Worm (Caenorhabditis elegans) whole organism, L3 larva: ENCODE results near the gene add-2.
A peak's percentile ranks its signal among the peaks of the same experiment; 100 is the strongest.

Experiments
- aly-2 ChIP-seq: fragments of 150-350 bp; optimal IDR thresholded peaks from 2 replicates; lab custom pipeline; 2014; ENCODE audit warnings: missing biosample characterization, missing genetic modification characterization
- ama-1 ChIP-seq: fragments of 150-350 bp; optimal IDR thresholded peaks from 2 replicates; lab custom pipeline; 2018
- ceh-16 ChIP-seq: sonication (generic microtip); optimal IDR thresholded peaks from 2 replicates; lab custom pipeline; 2017; ENCODE audit warnings: missing biosample characterization, missing genetic modification characterization
- ceh-28 ChIP-seq: fragments of 150-350 bp; optimal IDR thresholded peaks from 2 replicates; lab custom pipeline; 2014; ENCODE audit warnings: missing biosample characterization, missing genetic modification reagents, missing genetic modification characterization
- ceh-9 ChIP-seq: sonication (generic microtip); optimal IDR thresholded peaks from 2 replicates; lab custom pipeline; 2018; ENCODE audit warnings: missing biosample characterization, missing genetic modification characterization
- daf-12 ChIP-seq: fragments of 150-350 bp; optimal IDR thresholded peaks from 2 replicates; lab custom pipeline; 2014; ENCODE audit warnings: missing biosample characterization, missing genetic modification reagents, missing genetic modification characterization
- egl-27 ChIP-seq: sonication (generic microtip); optimal IDR thresholded peaks from 4 replicates; lab custom pipeline; 2017; ENCODE audit warnings: missing biosample characterization, missing genetic modification reagents, missing genetic modification characterization
- egl-5 ChIP-seq: fragments of 150-350 bp; optimal IDR thresholded peaks from 2 replicates; lab custom pipeline; 2017; ENCODE audit warnings: missing biosample characterization, missing genetic modification reagents, missing genetic modification characterization, inconsistent platforms
- elt-1 ChIP-seq: fragments of 150-350 bp; optimal IDR thresholded peaks from 2 replicates; lab custom pipeline; 2014; ENCODE audit warnings: missing biosample characterization, missing genetic modification characterization
- elt-2 ChIP-seq: sonication (generic microtip); optimal IDR thresholded peaks from 2 replicates; lab custom pipeline; 2016; ENCODE audit warnings: missing genetic modification reagents, mild to moderate bottlenecking, missing genetic modification characterization, missing compliant biosample characterization
- eor-1 ChIP-seq, 2 experiments: fragments of 150-350 bp; optimal IDR thresholded peaks; 2 replicates each; lab custom pipeline; 2014 to 2018; ENCODE audit warnings: missing biosample characterization in 2 of 2, missing genetic modification characterization in 2 of 2
- fkh-10 ChIP-seq: sonication (generic microtip); optimal IDR thresholded peaks from 2 replicates; lab custom pipeline; 2017; ENCODE audit warnings: missing biosample characterization, missing genetic modification reagents, missing genetic modification characterization
- fkh-2 ChIP-seq: fragments of 150-350 bp; optimal IDR thresholded peaks from 2 replicates; lab custom pipeline; 2014; ENCODE audit warnings: missing biosample characterization, missing genetic modification reagents, missing genetic modification characterization
- hmg-11 ChIP-seq: sonication (generic microtip); optimal IDR thresholded peaks from 2 replicates; lab custom pipeline; 2016; ENCODE audit warnings: missing genetic modification characterization, missing compliant biosample characterization
- jun-1 ChIP-seq: fragments of 150-350 bp; optimal IDR thresholded peaks from 2 replicates; lab custom pipeline; 2014; ENCODE audit warnings: missing biosample characterization, missing genetic modification reagents, missing genetic modification characterization
- lin-15B ChIP-seq: fragments of 150-350 bp; optimal IDR thresholded peaks from 2 replicates; lab custom pipeline; 2014; ENCODE audit warnings: missing biosample characterization, missing genetic modification characterization
- lin-39 ChIP-seq: fragments of 150-350 bp; optimal IDR thresholded peaks from 2 replicates; lab custom pipeline; 2018; ENCODE audit warnings: missing biosample characterization, missing genetic modification reagents, missing genetic modification characterization
- lsy-12 ChIP-seq: sonication (generic microtip); optimal IDR thresholded peaks from 2 replicates; lab custom pipeline; 2016; ENCODE audit warnings: mild to moderate bottlenecking, missing genetic modification characterization, missing compliant biosample characterization
- mdl-1 ChIP-seq: fragments of 150-350 bp; optimal IDR thresholded peaks from 2 replicates; lab custom pipeline; 2014; ENCODE audit warnings: missing biosample characterization, missing genetic modification characterization
- mml-1 ChIP-seq: fragments of 150-350 bp; sonication (generic microtip); optimal IDR thresholded peaks from 3 replicates; lab custom pipeline; 2014; ENCODE audit warnings: missing biosample characterization, missing genetic modification characterization
- nfya-1 ChIP-seq: sonication (generic microtip); optimal IDR thresholded peaks from 2 replicates; lab custom pipeline; 2017; ENCODE audit warnings: missing genetic modification characterization, mild to moderate bottlenecking, missing compliant biosample characterization, antibody characterized with exemption, moderate library complexity; ENCODE audit not compliant: insufficient read depth
- nhr-11 ChIP-seq: fragments of 150-350 bp; optimal IDR thresholded peaks from 2 replicates; lab custom pipeline; 2014; ENCODE audit warnings: missing biosample characterization, missing genetic modification characterization
- nhr-23 ChIP-seq: fragments of 150-350 bp; optimal IDR thresholded peaks from 2 replicates; lab custom pipeline; 2014; ENCODE audit warnings: missing biosample characterization, missing genetic modification reagents, missing genetic modification characterization
- nhr-237 ChIP-seq: fragments of 150-350 bp; optimal IDR thresholded peaks from 2 replicates; lab custom pipeline; 2014; ENCODE audit warnings: missing biosample characterization, missing genetic modification characterization
- nhr-25 ChIP-seq: sonication (generic microtip); optimal IDR thresholded peaks from 2 replicates; lab custom pipeline; 2017; ENCODE audit warnings: missing biosample characterization, missing genetic modification characterization
- nhr-28 ChIP-seq: fragments of 150-350 bp; optimal IDR thresholded peaks from 2 replicates; lab custom pipeline; 2014; ENCODE audit warnings: missing biosample characterization, missing genetic modification characterization
- nhr-43 ChIP-seq: sonication (generic microtip); optimal IDR thresholded peaks from 2 replicates; lab custom pipeline; 2016; ENCODE audit warnings: mild to moderate bottlenecking, missing genetic modification characterization, missing compliant biosample characterization; ENCODE audit not compliant: poor library complexity, severe bottlenecking
- nhr-67 ChIP-seq: fragments of 150-350 bp; optimal IDR thresholded peaks from 2 replicates; lab custom pipeline; 2014; ENCODE audit warnings: missing biosample characterization, missing genetic modification characterization
- nhr-76 ChIP-seq: fragments of 150-350 bp; sonication (generic microtip); optimal IDR thresholded peaks from 5 replicates; lab custom pipeline; 2014; ENCODE audit warnings: missing biosample characterization, missing genetic modification characterization
- nhr-77 ChIP-seq: fragments of 150-350 bp; optimal IDR thresholded peaks from 2 replicates; lab custom pipeline; 2014; ENCODE audit warnings: missing biosample characterization, missing genetic modification characterization
- pha-4 ChIP-seq: fragments of 150-350 bp; optimal IDR thresholded peaks from 2 replicates; lab custom pipeline; 2014; ENCODE audit warnings: missing biosample characterization, missing genetic modification reagents, missing genetic modification characterization
- pqm-1 ChIP-seq: fragments of 150-350 bp; optimal IDR thresholded peaks from 2 replicates; lab custom pipeline; 2017; ENCODE audit warnings: missing biosample characterization, missing genetic modification characterization, inconsistent platforms
- skn-1 ChIP-seq: fragments of 150-350 bp; optimal IDR thresholded peaks from 2 replicates; lab custom pipeline; 2014; ENCODE audit warnings: missing biosample characterization, missing genetic modification characterization
- snpc-4 ChIP-seq: fragments of 150-350 bp; optimal IDR thresholded peaks from 2 replicates; lab custom pipeline; 2014; ENCODE audit warnings: missing biosample characterization, missing genetic modification characterization
- tbx-2 ChIP-seq: sonication (generic microtip); optimal IDR thresholded peaks from 2 replicates; lab custom pipeline; 2016; ENCODE audit warnings: mild to moderate bottlenecking, missing genetic modification characterization, missing compliant biosample characterization
- unc-62 ChIP-seq: fragments of 150-350 bp; sonication (generic microtip); optimal IDR thresholded peaks from 4 replicates; lab custom pipeline; 2014; ENCODE audit warnings: missing biosample characterization, missing genetic modification reagents, missing genetic modification characterization
- zag-1 ChIP-seq: fragments of 150-350 bp; optimal IDR thresholded peaks from 2 replicates; lab custom pipeline; 2014; ENCODE audit warnings: missing biosample characterization, missing genetic modification characterization
- ztf-11 ChIP-seq: fragments of 150-350 bp; optimal IDR thresholded peaks from 2 replicates; lab custom pipeline; 2014; ENCODE audit warnings: missing biosample characterization, missing genetic modification characterization
- ztf-4 ChIP-seq: fragments of 150-350 bp; optimal IDR thresholded peaks from 2 replicates; lab custom pipeline; 2014; ENCODE audit warnings: missing biosample characterization, missing genetic modification characterization

Gene add-2

ce11 chrV:12039755-12040154, 26.5 kb upstream of the add-2 start:
- TF ChIP-seq ztf-11 (tag; lab: Kevin White, UChicago) (no peak), pqm-1 (tag; lab: Kevin White, UChicago) (no peak), egl-27 (tag; lab: Kevin White, UChicago) (no peak), snpc-4 (tag; lab: Kevin White, UChicago) (no peak), nhr-28 (tag; lab: Kevin White, UChicago) (no peak), fkh-2 (tag; lab: Kevin White, UChicago) (no peak), nhr-23 (peak; percentile 40)

- TF ChIP-seq lin-39 (tag; lab: Kevin White, UChicago) (peak; percentile 77), pha-4 (tag; lab: Kevin White, UChicago) (peak; percentile 24), lin-15B (tag; lab: Kevin White, UChicago) (peak; percentile 32), nhr-23 (no peak), ama-1 (lab: Kevin White, UChicago) (peak; percentile 80), egl-27 (tag; lab: Kevin White, UChicago) (no peak), nfya-1 (tag; lab: Kevin White, UChicago) (peak; percentile 48), snpc-4 (tag; lab: Kevin White, UChicago) (peak; percentile 3), nhr-237 (tag; lab: Kevin White, UChicago) (no peak)
Observed at ce11 chrV:12038783-12039182, 25.6 kb upstream of the add-2 start.

DNA sequence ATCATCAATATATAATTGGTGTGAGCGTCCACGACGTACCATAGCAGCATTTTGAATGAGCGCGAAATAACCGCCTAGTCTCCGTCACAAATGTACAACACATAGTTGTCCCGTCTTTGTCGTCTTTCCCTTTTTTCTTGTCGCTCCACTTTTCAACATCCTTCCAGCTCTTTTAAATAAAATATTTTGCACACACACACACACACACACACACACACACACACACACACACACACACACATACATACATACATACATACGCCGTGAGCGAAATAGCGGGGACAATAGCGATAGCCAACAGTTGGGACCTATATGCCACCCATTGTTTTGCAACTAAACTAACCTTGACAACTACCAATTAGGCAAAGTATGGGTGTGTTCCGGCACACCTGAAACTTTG, 25.1 kb upstream of the add-2 start:
- peak; percentile 1 for TF ChIP-seq snpc-4 (tag; lab: Kevin White, UChicago)
- TF ChIP-seq lsy-12 (tag; lab: Kevin White, UChicago): peak; percentile 34
- TF ChIP-seq nhr-67 (tag; lab: Kevin White, UChicago): no peak
- TF ChIP-seq lin-15B (tag; lab: Kevin White, UChicago): peak; percentile 15
- TF ChIP-seq nfya-1 (tag; lab: Kevin White, UChicago): peak; percentile 29

ce11 chrV:12037889-12038288, 24.7 kb upstream of the add-2 start:
- TF ChIP-seq fkh-10 (GFP tag; lab: Kevin White, UChicago) (no peak), hmg-11 (no peak), ama-1 (lab: Kevin White, UChicago) (peak; percentile 31)
- TF ChIP-seq, all 47 proteins: peak for 1

DNA sequence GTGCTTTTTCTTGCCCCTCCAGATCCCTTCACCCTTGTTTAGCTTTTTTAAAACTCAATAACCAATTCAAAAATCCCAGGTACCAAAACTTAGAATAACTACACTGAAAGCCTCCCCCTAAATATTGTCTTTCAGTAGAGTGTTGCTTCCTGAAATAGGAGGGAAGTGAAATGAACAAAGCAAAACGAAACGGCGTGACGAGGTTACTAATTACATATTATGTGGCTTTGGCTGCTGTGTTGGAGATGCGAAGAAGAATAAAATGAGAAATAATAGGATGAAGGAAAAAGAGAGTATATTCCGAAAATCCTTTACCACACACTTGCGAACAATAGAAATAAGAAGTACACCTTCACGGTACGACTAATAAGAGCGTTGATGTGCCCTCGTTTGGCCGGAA, 22.9 kb upstream of the add-2 start:
- no peak for TF ChIP-seq mml-1 (tag; lab: Kevin White, UChicago)
- no peak for TF ChIP-seq nhr-23
- TF ChIP-seq nhr-43 (tag; lab: Kevin White, UChicago): no peak
- TF ChIP-seq unc-62 (GFP tag; lab: Kevin White, UChicago): no peak
- no peak for TF ChIP-seq ceh-16 (tag; lab: Kevin White, UChicago)
- TF ChIP-seq elt-2: no peak
- no peak for TF ChIP-seq elt-1 (tag; lab: Kevin White, UChicago)
- TF ChIP-seq daf-12 (tag; lab: Kevin White, UChicago): no peak
- no peak for TF ChIP-seq mdl-1 (tag; lab: Kevin White, UChicago)
- TF ChIP-seq zag-1: no peak
- no peak for TF ChIP-seq egl-5 (tag; lab: Kevin White, UChicago)
- no peak for TF ChIP-seq nhr-76 (tag; lab: Kevin White, UChicago)
- no peak for TF ChIP-seq hmg-11
- no peak for TF ChIP-seq jun-1 (tag; lab: Kevin White, UChicago)
- no peak for TF ChIP-seq lin-39 (tag; lab: Kevin White, UChicago)
- TF ChIP-seq egl-27 (tag; lab: Kevin White, UChicago): no peak
- no peak for TF ChIP-seq nhr-25 (tag; lab: Kevin White, UChicago)

DNA sequence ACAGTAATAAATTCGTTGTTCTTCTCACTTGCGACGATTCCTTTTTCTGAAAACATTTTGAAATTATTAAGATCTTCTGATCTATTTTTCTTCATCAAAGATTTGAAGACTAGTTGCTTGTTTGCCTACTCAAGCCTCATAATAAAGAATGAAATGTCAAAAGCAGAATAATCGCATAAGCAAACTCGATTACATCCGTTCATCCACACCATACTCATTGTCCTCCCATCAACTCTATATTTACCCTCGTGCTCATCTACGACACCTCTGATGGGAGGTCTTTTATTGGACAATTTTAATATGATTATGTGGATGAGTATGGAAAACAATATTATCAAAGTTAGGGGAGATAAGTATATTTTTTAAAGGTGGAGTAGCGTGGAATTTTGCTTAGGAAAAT, 20.6 kb upstream of the add-2 start:
- TF ChIP-seq unc-62 (GFP tag; lab: Kevin White, UChicago): no peak
- TF ChIP-seq zag-1: no peak
- no peak for TF ChIP-seq lsy-12 (tag; lab: Kevin White, UChicago)
- no peak for TF ChIP-seq tbx-2 (tag; lab: Kevin White, UChicago)
- no peak for TF ChIP-seq nhr-76 (tag; lab: Kevin White, UChicago)
- TF ChIP-seq nhr-23: no peak
- TF ChIP-seq ztf-4: no peak
- no peak for TF ChIP-seq pqm-1 (tag; lab: Kevin White, UChicago)
- TF ChIP-seq ceh-9 (tag; lab: Kevin White, UChicago): no peak
- no peak for TF ChIP-seq nhr-77 (tag; lab: Kevin White, UChicago)
- TF ChIP-seq egl-5 (tag; lab: Kevin White, UChicago): no peak
- TF ChIP-seq nhr-28 (tag; lab: Kevin White, UChicago): no peak
- no peak for TF ChIP-seq skn-1 (tag; lab: Kevin White, UChicago)
- TF ChIP-seq nhr-11: no peak
- no peak for TF ChIP-seq mml-1 (tag; lab: Kevin White, UChicago)
- TF ChIP-seq ceh-28: no peak
- no peak for TF ChIP-seq eor-1 (tag; optimal IDR thresholded peaks at IDR 0.05; lab: Kevin White, UChicago)
- TF ChIP-seq nhr-25 (tag; lab: Kevin White, UChicago): no peak
- TF ChIP-seq lin-15B (tag; lab: Kevin White, UChicago): no peak
- TF ChIP-seq aly-2 (tag; lab: Kevin White, UChicago): no peak
- TF ChIP-seq, all 47 proteins: peak for 0
